Worm (Caenorhabditis elegans) whole organism, L4/young adult: ENCODE measurements around the gene nhr-35.

Experiments
- W03F9.2 ChIP-seq: fragments of 150-350 bp; optimal IDR thresholded peaks from 2 replicates; lab custom pipeline; 2014; ENCODE audit warnings: missing biosample characterization, missing genetic modification characterization
- him-1 ChIP-seq: sonication (generic microtip); optimal IDR thresholded peaks from 2 replicates; lab custom pipeline; 2016; ENCODE audit warnings: missing genotype, missing genetic modification reagents, missing genetic modification characterization, missing compliant biosample characterization

DNA sequence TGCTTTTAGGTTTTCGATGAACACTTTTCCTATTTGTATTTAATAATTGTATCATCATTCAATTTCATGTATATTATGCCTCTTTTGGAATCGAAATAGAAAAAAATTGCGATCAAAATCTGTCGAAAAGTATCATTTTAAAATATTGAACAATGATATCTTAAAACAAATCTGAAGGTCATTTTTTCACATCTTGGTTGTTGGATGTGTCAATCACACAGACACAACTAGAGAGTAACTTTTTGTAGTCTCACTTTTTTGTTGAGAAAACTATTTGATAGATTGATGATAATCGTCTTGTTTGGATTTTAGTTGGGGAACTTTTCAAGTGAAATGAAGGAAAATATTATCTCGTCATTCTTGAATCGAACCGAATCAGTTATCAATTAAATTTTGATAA, 36.8 kb downstream of the nhr-35 start:
- no peak for TF ChIP-seq him-1
- no peak for TF ChIP-seq W03F9.2 (tag; lab: Kevin White, UChicago)
